Worm (Caenorhabditis elegans): ENCODE results near the gene fbxa-77.

The fbxa-77 gene

DNA sequence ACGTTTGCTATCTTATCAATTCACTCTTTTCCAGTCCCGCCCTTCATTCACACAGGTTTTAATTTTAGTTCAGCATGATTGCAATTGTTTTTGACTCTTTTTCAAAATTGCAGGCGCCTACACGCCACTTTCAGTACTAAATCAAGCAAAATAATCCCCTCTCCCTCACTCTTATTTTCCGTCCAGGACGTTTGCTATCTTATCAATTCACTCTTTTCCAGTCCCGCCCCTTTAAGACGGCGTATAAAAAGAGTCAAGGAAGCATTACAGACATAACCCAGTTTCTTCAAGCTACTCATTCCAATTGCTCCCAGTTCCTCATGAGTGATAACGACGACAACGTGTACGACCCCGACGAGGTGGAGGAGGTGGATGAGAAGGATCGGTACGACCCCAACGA is 34.6 kb upstream of the fbxa-77 start, which contains the start of gene Y119D3B.21 (continued):
- TF ChIP-seq ZK546.5 (tag; optimal IDR thresholded peaks at IDR 0.05), result no peak
- TF ChIP-seq T26A8.4 (GFP tag; IDR thresholded peaks at IDR 0.05), result 0 out of 2 replicates have a peak, but pooled peaks have one; percentile 17
- TF ChIP-seq duxl-1 (tag; optimal IDR thresholded peaks at IDR 0.05; ENCODE audit: poor library complexity), result no peak
- TF ChIP-seq tra-1 (GFP tag; IDR thresholded peaks at IDR 0.05), result 0 out of 2 replicates have a peak, but pooled peaks have one; percentile 37
- no peak for TF ChIP-seq daf-12 (tag; optimal IDR thresholded peaks at IDR 0.05)
- TF ChIP-seq sdz-12 (GFP tag; optimal IDR thresholded peaks at IDR 0.05), result no peak
- TF ChIP-seq ceh-28 (tag; optimal IDR thresholded peaks at IDR 0.05), result no peak
- TF ChIP-seq nhr-48 (tag; optimal IDR thresholded peaks at IDR 0.05), result peak; percentile 0
- no peak for TF ChIP-seq lin-39 (tag; optimal IDR thresholded peaks at IDR 0.05)
- no peak for TF ChIP-seq set-16 (GFP tag; IDR thresholded peaks at IDR 0.05)
- TF ChIP-seq lin-1 (GFP tag; IDR thresholded peaks at IDR 0.05), result peak; percentile 39; the same call in 1 of the 2 replicates
- TF ChIP-seq ces-1 (GFP tag; optimal IDR thresholded peaks at IDR 0.05), result no peak
- 0 out of 2 replicates have a peak, but pooled peaks have one; percentile 40 for TF ChIP-seq pha-4 (GFP tag; IDR thresholded peaks at IDR 0.05)
- TF ChIP-seq pha-4 (tag; optimal IDR thresholded peaks at IDR 0.05), result no peak
- TF ChIP-seq tag-97 (GFP tag; IDR thresholded peaks at IDR 0.05), result no peak
- TF ChIP-seq D1046.2 (GFP tag; IDR thresholded peaks at IDR 0.05), result no peak
- TF ChIP-seq hlh-30 (tag; optimal IDR thresholded peaks at IDR 0.05; ENCODE audit: insufficient read depth), result no peak
- no peak for TF ChIP-seq unc-39 (tag; optimal IDR thresholded peaks at IDR 0.05)
- no peak for TF ChIP-seq ceh-82 (tag; optimal IDR thresholded peaks at IDR 0.05)

ce11 chrIII:1216096-1216495 is 33.2 kb upstream of the fbxa-77 start:
- TF ChIP-seq aha-1 (tag) (peak; percentile 22), saeg-2 (GFP tag; IDR thresholded peaks at IDR 0.05) (no peak), snpc-4 (tag; optimal IDR thresholded peaks at IDR 0.05) (no peak), zfp-3 (GFP tag; conservative IDR thresholded peaks at IDR 0.05) (no peak), nhr-25 (tag; optimal IDR thresholded peaks at IDR 0.05; ENCODE audit: borderline replicate concordance, insufficient read depth) (no peak), dmd-8 (GFP tag; IDR thresholded peaks at IDR 0.05) (no peak), pha-4 (GFP tag; IDR thresholded peaks at IDR 0.05) (no peak), pha-4 (tag; optimal IDR thresholded peaks at IDR 0.05) (no peak), F44E2.7 (GFP tag; IDR thresholded peaks at IDR 0.05) (no peak), ceh-28 (tag; optimal IDR thresholded peaks at IDR 0.05) (peak; percentile 70)

DNA sequence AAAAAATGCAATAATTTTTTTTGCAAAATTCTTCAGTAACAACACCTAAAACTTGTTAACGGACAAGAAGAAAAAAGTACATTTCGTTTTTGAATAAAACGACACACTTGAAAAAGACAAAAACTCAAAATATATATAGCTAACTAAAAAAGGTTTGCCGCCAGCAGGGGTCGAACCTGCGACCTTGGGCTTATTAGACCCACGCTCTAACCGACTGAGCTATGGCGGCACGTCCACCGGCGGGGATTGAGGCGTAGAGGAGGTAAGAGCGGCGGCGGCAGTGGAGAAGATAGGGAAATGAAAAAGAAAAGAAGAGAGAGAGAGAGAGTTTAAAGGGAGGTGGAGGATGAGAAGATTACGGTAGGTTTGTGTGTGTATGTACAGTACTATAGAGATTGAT is 31.1 kb upstream of the fbxa-77 start:
- TF ChIP-seq php-3 (GFP tag; IDR thresholded peaks at IDR 0.05) (no peak), ceh-82 (tag; optimal IDR thresholded peaks at IDR 0.05) (no peak), rbr-2 (tag; optimal IDR thresholded peaks at IDR 0.05) (peak; percentile 38), attf-4 (tag; optimal IDR thresholded peaks at IDR 0.05) (no peak), ZK337.2 (GFP tag; IDR thresholded peaks at IDR 0.05) (no peak), nhr-10 (tag; optimal IDR thresholded peaks at IDR 0.05) (no peak), T26A8.4 (GFP tag; IDR thresholded peaks at IDR 0.05) (no peak), F37D6.2 (tag; optimal IDR thresholded peaks at IDR 0.05) (no peak), lin-29 (GFP tag; IDR thresholded peaks at IDR 0.05) (no peak), lin-1 (GFP tag; IDR thresholded peaks at IDR 0.05) (no peak), unc-39 (tag; optimal IDR thresholded peaks at IDR 0.05) (no peak), nhr-25 (tag; optimal IDR thresholded peaks at IDR 0.05; ENCODE audit: borderline replicate concordance, insufficient read depth) (no peak), lin-13 (GFP tag; optimal IDR thresholded peaks at IDR 0.05) (peak; percentile 55), daf-12 (tag; optimal IDR thresholded peaks at IDR 0.05) (no peak), unc-130 (GFP tag; optimal IDR thresholded peaks at IDR 0.05) (peak; percentile 24), F44E2.7 (GFP tag; IDR thresholded peaks at IDR 0.05) (no peak), nhr-41 (GFP tag; IDR thresholded peaks at IDR 0.05) (no peak), tra-1 (GFP tag; IDR thresholded peaks at IDR 0.05) (no peak), Y48G9A.11 (GFP tag; IDR thresholded peaks at IDR 0.05) (no peak), Y105C5A.15 (GFP tag; IDR thresholded peaks at IDR 0.05) (0 out of 2 replicates have a peak, but pooled peaks have one; percentile 38), aly-2 (tag; optimal IDR thresholded peaks at IDR 0.05) (no peak), nhr-237 (tag; optimal IDR thresholded peaks at IDR 0.05) (no peak), spr-3 (GFP tag; optimal IDR thresholded peaks at IDR 0.05) (peak; percentile 8), arid-1 (GFP tag; conservative IDR thresholded peaks at IDR 0.05) (peak; percentile 57; the same call in 1 of the 2 replicates), madf-9 (GFP tag; conservative IDR thresholded peaks at IDR 0.05) (no peak), mxl-3 (GFP tag; optimal IDR thresholded peaks at IDR 0.05) (no peak), daf-16 (GFP tag; optimal IDR thresholded peaks at IDR 0.05) (no peak), daf-16 (tag; optimal IDR thresholded peaks at IDR 0.05) (no peak), ama-1 (optimal IDR thresholded peaks at IDR 0.05) (no peak), nhr-102 (tag; optimal IDR thresholded peaks at IDR 0.05) (peak; percentile 26)

All from whole organism, L4 larva.